Worm (Caenorhabditis elegans): Measurements from ENCODE around the gene fbxb-41.

- TF ChIP-seq med-1 (GFP tag; optimal IDR thresholded peaks at IDR 0.05; ENCODE audit: insufficient read depth): no peak
- TF ChIP-seq ztf-29 (GFP tag; IDR thresholded peaks at IDR 0.05): no peak
Measured at ce11 chrII:1026670-1027069, 15.5 kb downstream of the fbxb-41 start, which contains the start of gene M01D1.12.
